Worm (Caenorhabditis elegans) whole organism, L3 larva: ENCODE data around the gene metl-5.

Source experiments
- aly-2 ChIP-seq: fragments of 150-350 bp; optimal IDR thresholded peaks from 2 replicates; lab custom pipeline; 2014; ENCODE audit warnings: missing biosample characterization, missing genetic modification characterization
- ama-1 ChIP-seq: fragments of 150-350 bp; optimal IDR thresholded peaks from 2 replicates; lab custom pipeline; 2018
- ceh-82 ChIP-seq: fragments of 150-350 bp; optimal IDR thresholded peaks from 2 replicates; lab custom pipeline; 2014; ENCODE audit warnings: missing biosample characterization, missing genetic modification characterization
- egl-27 ChIP-seq: sonication (generic microtip); optimal IDR thresholded peaks from 4 replicates; lab custom pipeline; 2017; ENCODE audit warnings: missing biosample characterization, missing genetic modification reagents, missing genetic modification characterization
- elt-2 ChIP-seq: sonication (generic microtip); optimal IDR thresholded peaks from 2 replicates; lab custom pipeline; 2016; ENCODE audit warnings: missing genetic modification reagents, mild to moderate bottlenecking, missing genetic modification characterization, missing compliant biosample characterization
- hmg-11 ChIP-seq: sonication (generic microtip); optimal IDR thresholded peaks from 2 replicates; lab custom pipeline; 2016; ENCODE audit warnings: missing genetic modification characterization, missing compliant biosample characterization
- lin-39 ChIP-seq: fragments of 150-350 bp; optimal IDR thresholded peaks from 2 replicates; lab custom pipeline; 2018; ENCODE audit warnings: missing biosample characterization, missing genetic modification reagents, missing genetic modification characterization
- nfya-1 ChIP-seq: sonication (generic microtip); optimal IDR thresholded peaks from 2 replicates; lab custom pipeline; 2017; ENCODE audit warnings: missing genetic modification characterization, mild to moderate bottlenecking, missing compliant biosample characterization, antibody characterized with exemption, moderate library complexity; ENCODE audit not compliant: insufficient read depth
- nhr-23 ChIP-seq: fragments of 150-350 bp; optimal IDR thresholded peaks from 2 replicates; lab custom pipeline; 2014; ENCODE audit warnings: missing biosample characterization, missing genetic modification reagents, missing genetic modification characterization
- nhr-28 ChIP-seq: fragments of 150-350 bp; optimal IDR thresholded peaks from 2 replicates; lab custom pipeline; 2014; ENCODE audit warnings: missing biosample characterization, missing genetic modification characterization
- skn-1 ChIP-seq: fragments of 150-350 bp; optimal IDR thresholded peaks from 2 replicates; lab custom pipeline; 2014; ENCODE audit warnings: missing biosample characterization, missing genetic modification characterization

DNA sequence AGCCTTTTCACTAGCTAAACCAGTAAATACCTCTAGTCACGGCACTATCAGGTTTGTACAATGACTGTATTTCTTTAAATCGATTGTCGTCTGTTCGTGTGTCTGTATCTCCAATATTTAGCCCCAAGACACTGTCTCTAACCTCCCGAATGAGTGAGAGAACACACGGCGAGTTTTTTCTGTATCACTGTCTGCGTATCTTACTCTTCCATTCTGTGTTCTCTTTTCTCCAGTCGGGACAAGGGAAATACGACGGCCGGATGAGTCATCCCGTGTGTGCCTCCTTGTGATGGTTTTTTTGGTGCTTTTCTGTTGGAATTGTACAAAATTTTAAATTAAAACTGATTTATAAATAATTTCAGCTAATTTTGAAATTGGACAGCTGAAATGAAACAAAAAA, 6.8 kb upstream of the metl-5 start:
- TF ChIP-seq elt-2 (peak; percentile 58), ama-1 (lab: Kevin White, UChicago) (peak; percentile 59), aly-2 (tag; lab: Kevin White, UChicago) (no peak), skn-1 (tag; lab: Kevin White, UChicago) (peak; percentile 62), egl-27 (tag; lab: Kevin White, UChicago) (no peak), hmg-11 (tag; lab: Kevin White, UChicago) (peak; percentile 66), nfya-1 (peak; percentile 85), nhr-23 (peak; percentile 70), nhr-28 (no peak), ceh-82 (tag; lab: Kevin White, UChicago) (no peak), lin-39 (tag; lab: Kevin White, UChicago) (peak; percentile 22)
